Fruit fly (Drosophila melanogaster) whole organism, pupa: ENCODE results near the gene Act88F.

ENCODE experiments used
- CG10348 ChIP-seq: fragments of 200-800 bp; sonication (Bioruptor generic); IDR thresholded peaks from 2 replicates; pipeline ENCODE4 v1.3.6; 2022; ENCODE audit warnings: missing biosample characterization, missing genetic modification characterization
- CG12605 ChIP-seq: fragments of 200-800 bp; sonication (Bioruptor generic); IDR thresholded peaks from 2 replicates; pipeline ENCODE4 v1.3.6; 2022; ENCODE audit warnings: missing biosample characterization, missing genetic modification characterization
- CG13204 ChIP-seq: fragments of 200-800 bp; sonication (Bioruptor generic); optimal IDR thresholded peaks from 2 replicates; lab custom pipeline; 2018; ENCODE audit warnings: missing biosample characterization, mild to moderate bottlenecking, missing genetic modification characterization, moderate library complexity
- CG14655 ChIP-seq: fragments of 200-800 bp; sonication (Bioruptor generic); optimal IDR thresholded peaks from 3 replicates; lab custom pipeline; 2017; ENCODE audit warnings: mild to moderate bottlenecking, missing biosample characterization, missing genetic modification reagents, missing genetic modification characterization
- CG15710 ChIP-seq: fragments of 200-800 bp; sonication (Bioruptor generic); optimal IDR thresholded peaks from 2 replicates; lab custom pipeline; 2018; ENCODE audit warnings: missing biosample characterization, mild to moderate bottlenecking, missing genetic modification characterization, moderate library complexity
- CG17806 ChIP-seq: fragments of 200-800 bp; sonication (Bioruptor generic); optimal IDR thresholded peaks from 2 replicates; lab custom pipeline; 2018; ENCODE audit warnings: missing biosample characterization, mild to moderate bottlenecking, missing genetic modification characterization, moderate library complexity
- CG32121 ChIP-seq: fragments of 200-800 bp; sonication (Bioruptor generic); IDR thresholded peaks from 2 replicates; pipeline ENCODE4 v1.3.6; 2022; ENCODE audit warnings: missing biosample characterization, missing genetic modification characterization
- CG34367 ChIP-seq: fragments of 200-800 bp; sonication (Bioruptor generic); optimal IDR thresholded peaks from 2 replicates; lab custom pipeline; 2018; ENCODE audit warnings: missing biosample characterization, mild to moderate bottlenecking, missing genetic modification characterization
- CG4496 ChIP-seq: fragments of 200-800 bp; sonication (Bioruptor generic); IDR thresholded peaks from 3 replicates; pipeline ENCODE4 v1.3.6; 2022; ENCODE audit warnings: missing biosample characterization, missing genetic modification characterization
- CG8159 ChIP-seq: fragments of 200-800 bp; sonication (Bioruptor generic); optimal IDR thresholded peaks from 3 replicates; lab custom pipeline; 2018; ENCODE audit warnings: missing biosample characterization, mild to moderate bottlenecking, missing genetic modification characterization, moderate library complexity
- CG8301 ChIP-seq: fragments of 200-800 bp; sonication (Bioruptor generic); optimal IDR thresholded peaks from 2 replicates; lab custom pipeline; 2018; ENCODE audit warnings: missing biosample characterization, mild to moderate bottlenecking, missing genetic modification characterization
- CG9948 ChIP-seq: fragments of 200-800 bp; sonication (Bioruptor generic); optimal IDR thresholded peaks from 2 replicates; lab custom pipeline; 2018; ENCODE audit warnings: missing biosample characterization, mild to moderate bottlenecking, missing genetic modification characterization, moderate library complexity
- D1 ChIP-seq: fragments of 200-800 bp; sonication (Bioruptor generic); optimal IDR thresholded peaks from 2 replicates; lab custom pipeline; 2018; ENCODE audit warnings: missing biosample characterization, mild to moderate bottlenecking, missing genetic modification characterization, moderate library complexity
- EcR ChIP-seq: fragments of 200-800 bp; sonication (Bioruptor generic); optimal IDR thresholded peaks from 3 replicates; lab custom pipeline; 2019; ENCODE audit warnings: missing biosample characterization, missing genetic modification characterization, mild to moderate bottlenecking, moderate library complexity, missing genetic modification reagents
- Ets98B ChIP-seq: fragments of 200-800 bp; sonication (Bioruptor generic); IDR thresholded peaks from 2 replicates; pipeline ENCODE4 v1.3.6; 2022; ENCODE audit warnings: missing biosample characterization, missing genetic modification characterization
- Pif1A ChIP-seq: fragments of 200-800 bp; sonication (Bioruptor generic); optimal IDR thresholded peaks from 3 replicates; lab custom pipeline; 2016; ENCODE audit warnings: missing biosample characterization, missing genetic modification characterization
- Pif1B ChIP-seq: fragments of 200-800 bp; sonication (Bioruptor generic); optimal IDR thresholded peaks from 3 replicates; lab custom pipeline; 2016; ENCODE audit warnings: missing biosample characterization, missing genetic modification characterization
- Snoo ChIP-seq: fragments of 200-800 bp; sonication (Bioruptor generic); optimal IDR thresholded peaks from 3 replicates; lab custom pipeline; 2017; ENCODE audit warnings: missing biosample characterization, mild to moderate bottlenecking, missing genetic modification characterization, inconsistent platforms
- gl ChIP-seq: fragments of 200-800 bp; sonication (Bioruptor generic); optimal IDR thresholded peaks from 2 replicates; lab custom pipeline; 2018; ENCODE audit warnings: missing biosample characterization, mild to moderate bottlenecking, missing genetic modification characterization
- rn ChIP-seq: fragments of 200-800 bp; sonication (Bioruptor generic); IDR thresholded peaks from 2 replicates; pipeline ENCODE4 v1.3.6; 2022; ENCODE audit warnings: missing biosample characterization, missing genetic modification characterization

The Act88F gene

DNA sequence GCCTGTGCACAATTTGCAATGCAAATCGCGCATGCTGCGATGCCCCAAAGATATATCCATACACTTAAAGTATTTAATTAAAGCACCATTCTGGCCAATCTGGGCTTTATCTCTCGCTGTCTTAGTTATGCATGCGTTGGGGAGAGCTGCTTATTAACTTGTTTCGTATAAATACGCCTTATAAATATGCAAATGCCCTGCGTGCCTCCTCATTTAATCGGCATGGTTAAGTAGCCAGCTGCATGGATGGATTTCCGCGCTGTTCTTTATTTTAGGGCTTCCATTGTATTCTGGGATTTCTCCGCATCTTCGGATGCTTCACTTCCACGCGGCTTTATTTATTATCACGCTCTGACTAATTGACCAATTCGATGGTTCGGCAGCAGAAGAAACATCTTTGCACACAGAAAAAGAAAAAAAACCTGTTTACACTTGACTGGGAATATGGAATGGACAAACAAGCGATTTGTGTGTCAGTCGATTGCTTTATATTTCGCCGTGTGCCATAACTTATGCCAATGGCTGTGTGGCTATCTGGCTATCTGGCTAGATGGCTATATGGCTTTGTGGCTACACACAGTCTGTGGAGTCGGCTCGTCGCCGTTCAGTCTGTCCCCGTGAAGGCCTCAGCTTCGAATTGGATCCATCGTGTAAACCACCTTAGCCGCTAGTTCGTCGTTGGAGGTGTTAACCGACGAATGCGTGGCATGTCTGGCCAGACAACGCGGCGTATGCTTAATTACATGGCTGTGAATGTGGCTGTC lies 11.8 kb downstream of the Act88F start:
- TF ChIP-seq EcR (GFP tag; lab: Kevin White, UChicago) (peak; percentile 24), CG13204 (GFP tag; lab: Kevin White, UChicago) (no peak)

DNA sequence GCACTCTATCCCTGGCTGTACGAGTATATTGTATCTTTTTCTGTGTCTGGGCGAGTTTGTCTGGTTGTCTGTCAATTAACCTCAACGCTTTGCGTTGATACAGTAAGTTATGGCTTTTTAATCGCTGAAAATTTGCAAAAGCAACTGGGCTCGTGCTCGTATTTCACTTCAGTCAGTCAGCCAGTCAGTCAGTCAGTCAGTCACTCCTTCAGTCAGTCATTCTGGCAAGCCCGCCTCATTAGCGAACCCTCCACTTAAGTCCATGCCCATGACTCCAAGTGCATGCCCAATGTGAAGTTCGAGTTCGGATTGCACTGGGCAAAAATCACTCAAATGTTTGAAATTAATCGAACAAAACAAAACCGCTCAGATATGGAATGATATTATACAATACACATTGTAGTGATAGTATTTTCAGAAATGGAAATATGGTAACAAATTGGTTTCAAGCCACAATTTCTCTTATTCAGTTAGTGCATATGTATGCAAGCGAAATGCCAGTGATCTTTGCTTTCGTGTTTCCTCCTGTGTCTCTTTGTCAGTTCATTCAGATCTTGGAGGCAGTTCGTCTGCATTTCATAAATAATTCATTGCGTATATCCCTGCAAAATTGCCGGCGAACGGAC lies 17.7 kb downstream of the Act88F start:
- peak; percentile 43 for TF ChIP-seq CG17806 (tag; lab: Kevin White, UChicago)
- peak; percentile 49 for TF ChIP-seq CG15710 (tag; lab: Kevin White, UChicago)
- TF ChIP-seq CG4496 (GFP tag; lab: Robert Waterston, UW) = no peak
- peak; percentile 49 for TF ChIP-seq CG8159 (tag; lab: Kevin White, UChicago)
- TF ChIP-seq Pif1B (GFP tag; lab: Kevin White, UChicago) = peak; percentile 7
- TF ChIP-seq Snoo (tag; lab: Kevin White, UChicago) = peak; percentile 38
- TF ChIP-seq Ets98B (GFP tag; lab: Robert Waterston, UW) = no peak
- TF ChIP-seq CG13204 (GFP tag; lab: Kevin White, UChicago) = no peak
- TF ChIP-seq EcR (GFP tag; lab: Kevin White, UChicago) = peak; percentile 67
- TF ChIP-seq CG8301 (tag; lab: Kevin White, UChicago) = peak; percentile 3
- no peak for TF ChIP-seq CG10348 (GFP tag; lab: Robert Waterston, UW)
- peak; percentile 1 for TF ChIP-seq CG34367
- TF ChIP-seq D1 = no peak
- peak; percentile 13 for TF ChIP-seq CG9948 (tag; lab: Kevin White, UChicago)
- TF ChIP-seq Pif1A = peak; percentile 27
- no peak for TF ChIP-seq CG12605 (GFP tag; lab: Robert Waterston, UW)
- TF ChIP-seq CG32121 (GFP tag; lab: Robert Waterston, UW) = no peak
- peak; percentile 1 for TF ChIP-seq CG14655 (GFP tag; lab: Kevin White, UChicago)

DNA sequence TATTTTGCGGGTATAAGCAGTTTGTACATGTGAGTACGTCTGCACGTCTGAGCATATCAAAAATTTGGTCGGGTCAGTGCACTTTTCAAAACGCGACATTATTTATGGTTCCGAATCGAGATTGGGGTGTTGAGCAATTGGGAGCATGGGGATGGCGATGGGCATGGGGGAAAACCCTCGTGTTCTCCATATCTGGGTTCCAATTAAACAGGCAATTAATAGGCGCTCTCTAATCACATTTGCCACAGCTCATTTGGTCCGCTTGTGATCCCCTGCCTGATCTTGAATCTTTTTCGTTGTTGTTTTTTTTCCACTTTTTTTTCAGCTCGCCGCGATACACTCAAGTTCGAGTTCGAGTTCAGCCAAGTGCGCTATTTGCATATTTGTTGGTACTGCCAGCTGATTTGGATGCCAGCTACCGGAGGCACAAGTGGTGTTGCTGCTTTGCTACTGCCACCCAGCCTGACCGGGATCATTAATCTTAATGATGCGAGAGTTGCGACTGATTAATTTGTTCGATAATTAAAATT lies 18.5 kb downstream of the Act88F start:
- no peak for TF ChIP-seq rn (GFP tag; lab: Robert Waterston, UW)
- no peak for TF ChIP-seq CG17806 (tag; lab: Kevin White, UChicago)
- no peak for TF ChIP-seq D1
- TF ChIP-seq gl (tag; lab: Kevin White, UChicago) = no peak
- TF ChIP-seq CG15710 (tag; lab: Kevin White, UChicago) = no peak
- no peak for TF ChIP-seq CG8301 (tag; lab: Kevin White, UChicago)
- TF ChIP-seq Pif1A = no peak
- no peak for TF ChIP-seq CG13204 (GFP tag; lab: Kevin White, UChicago)
- no peak for TF ChIP-seq CG4496 (GFP tag; lab: Robert Waterston, UW)
- no peak for TF ChIP-seq EcR (GFP tag; lab: Kevin White, UChicago)
- no peak for TF ChIP-seq CG12605 (GFP tag; lab: Robert Waterston, UW)
- no peak for TF ChIP-seq Ets98B (GFP tag; lab: Robert Waterston, UW)
- TF ChIP-seq CG34367 = no peak

DNA sequence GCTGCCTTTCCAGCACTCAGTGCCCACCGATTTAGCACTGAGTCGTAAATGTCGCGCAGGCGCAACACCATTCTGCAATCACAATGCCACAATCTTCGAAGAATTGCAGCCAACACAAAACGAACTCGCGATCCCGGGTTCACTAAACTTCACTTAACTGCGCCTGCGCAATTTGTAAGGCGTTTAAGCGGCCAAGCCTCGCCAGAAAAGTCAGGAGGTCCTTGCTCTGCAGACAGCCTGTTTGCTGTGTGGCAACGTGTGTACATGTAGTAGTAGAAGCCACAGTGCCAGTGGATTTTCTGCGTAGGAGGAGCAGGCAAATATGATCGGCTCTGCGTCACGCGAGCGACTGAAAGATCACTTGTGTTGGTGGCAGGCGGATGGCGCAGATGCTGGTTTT lies 23.4 kb downstream of the Act88F start:
- TF ChIP-seq CG4496 (GFP tag; lab: Robert Waterston, UW) = no peak
- TF ChIP-seq CG13204 (GFP tag; lab: Kevin White, UChicago) = peak; percentile 29
- TF ChIP-seq EcR (GFP tag; lab: Kevin White, UChicago) = peak; percentile 94

DNA sequence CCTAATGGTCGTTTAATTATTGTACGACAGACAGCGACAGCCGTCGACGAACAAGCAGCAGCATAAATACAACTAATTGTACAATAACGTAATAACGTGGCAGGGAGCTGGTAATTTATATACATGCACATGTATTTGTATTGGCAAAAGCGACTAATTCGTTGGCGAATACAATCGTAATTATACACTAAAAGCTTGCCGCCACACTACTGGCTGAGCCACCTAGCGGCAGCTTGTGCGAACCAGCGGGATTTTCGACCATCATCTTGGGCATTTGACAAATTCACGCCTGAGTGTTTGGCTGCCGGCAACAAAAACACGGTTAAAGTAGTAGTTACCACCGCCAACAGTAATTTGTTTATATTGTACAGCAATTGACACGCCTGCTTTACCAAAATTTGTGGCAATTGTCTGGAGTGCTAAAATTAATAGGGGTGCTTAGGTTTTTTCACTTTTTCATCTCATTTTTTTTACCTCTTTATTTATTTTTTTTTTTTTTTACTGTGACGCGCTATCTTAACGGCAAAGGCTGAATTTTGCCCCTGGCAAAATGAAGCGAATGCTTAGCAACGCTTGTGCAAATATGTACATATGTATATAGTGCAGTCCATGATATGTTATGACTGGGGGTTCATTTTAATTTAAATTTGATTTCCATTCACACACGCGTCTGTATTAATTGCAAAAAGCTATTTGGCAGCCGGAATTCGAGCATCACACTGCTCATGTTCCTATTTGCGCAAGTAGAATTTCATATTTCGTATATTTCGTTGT lies 28.4 kb downstream of the Act88F start:
- TF ChIP-seq CG14655 (GFP tag; lab: Kevin White, UChicago) (no peak), gl (tag; lab: Kevin White, UChicago) (no peak), Ets98B (GFP tag; lab: Robert Waterston, UW) (no peak), Snoo (tag; lab: Kevin White, UChicago) (no peak), CG8301 (tag; lab: Kevin White, UChicago) (no peak), rn (GFP tag; lab: Robert Waterston, UW) (no peak), CG10348 (GFP tag; lab: Robert Waterston, UW) (no peak)
- TF ChIP-seq, all 21 proteins: peak for 0

DNA sequence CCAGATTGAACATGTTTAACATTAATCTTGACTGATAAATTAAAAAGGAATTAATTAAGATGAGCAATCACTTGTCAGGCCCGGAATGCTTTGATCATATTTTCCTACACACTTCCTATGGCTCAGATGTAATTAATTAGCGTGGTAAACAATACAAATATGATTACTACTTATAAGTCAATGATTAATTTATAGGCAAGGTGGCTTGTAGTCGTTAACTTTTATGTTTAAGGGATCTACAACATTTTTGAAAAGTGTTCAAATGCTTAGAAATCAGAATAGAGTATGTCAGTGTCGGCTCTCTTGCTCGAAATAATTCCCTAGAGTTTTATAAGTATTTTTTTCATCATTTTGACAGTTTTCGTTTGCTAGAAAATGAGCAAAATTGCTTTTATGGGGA lies 32.0 kb downstream of the Act88F start:
- TF ChIP-seq CG8301 (tag; lab: Kevin White, UChicago) = no peak
- no peak for TF ChIP-seq CG15710 (tag; lab: Kevin White, UChicago)
- TF ChIP-seq CG14655 (GFP tag; lab: Kevin White, UChicago) = no peak
- TF ChIP-seq CG13204 (GFP tag; lab: Kevin White, UChicago) = no peak
- TF ChIP-seq Snoo (tag; lab: Kevin White, UChicago) = no peak
- no peak for TF ChIP-seq Ets98B (GFP tag; lab: Robert Waterston, UW)
- no peak for TF ChIP-seq CG4496 (GFP tag; lab: Robert Waterston, UW)
- TF ChIP-seq EcR (GFP tag; lab: Kevin White, UChicago) = no peak
- TF ChIP-seq rn (GFP tag; lab: Robert Waterston, UW) = no peak
